Worm (Caenorhabditis elegans) whole organism, early embryonic: ENCODE measurements around the gene str-205.

Source experiments
- B0310.2 ChIP-seq: sonication (generic microtip); optimal IDR thresholded peaks from 2 replicates; lab custom pipeline; 2016; ENCODE audit warnings: mild to moderate bottlenecking, missing genetic modification characterization, missing compliant biosample characterization
- F13C5.2 ChIP-seq: sonication (generic microtip); optimal IDR thresholded peaks from 2 replicates; lab custom pipeline; 2017; ENCODE audit warnings: mild to moderate bottlenecking, missing genetic modification characterization, inconsistent platforms, missing compliant biosample characterization
- aly-1 ChIP-seq: sonication (generic microtip); optimal IDR thresholded peaks from 2 replicates; lab custom pipeline; 2016; ENCODE audit warnings: missing genetic modification characterization, missing compliant biosample characterization
- ama-1 ChIP-seq: fragments of 150-350 bp; optimal IDR thresholded peaks from 2 replicates; lab custom pipeline; 2014
- ceh-13 ChIP-seq: fragments of 200-800 bp; sonication (Bioruptor generic); optimal IDR thresholded peaks from 2 replicates; lab custom pipeline; 2018; ENCODE audit warnings: mild to moderate bottlenecking, missing genetic modification characterization, missing compliant biosample characterization
- ceh-36 ChIP-seq: sonication (generic microtip); optimal IDR thresholded peaks from 2 replicates; lab custom pipeline; 2016; ENCODE audit warnings: missing genetic modification characterization, inconsistent platforms, missing compliant biosample characterization
- flt-1 ChIP-seq: fragments of 200-800 bp; sonication (Bioruptor generic); IDR thresholded peaks from 2 replicates; pipeline ENCODE4 v1.3.6; 2022; ENCODE audit warnings: missing genetic modification characterization, missing compliant biosample characterization
- hmbx-1 ChIP-seq: sonication (generic microtip); optimal IDR thresholded peaks from 2 replicates; lab custom pipeline; 2016; ENCODE audit warnings: mild to moderate bottlenecking, missing genetic modification characterization, missing compliant biosample characterization
- hnd-1 ChIP-seq: sonication (generic microtip); optimal IDR thresholded peaks from 2 replicates; lab custom pipeline; 2016; ENCODE audit warnings: missing genetic modification characterization, missing compliant biosample characterization
- pes-1 ChIP-seq: fragments of 200-800 bp; sonication (Bioruptor generic); IDR thresholded peaks from 2 replicates; pipeline ENCODE4 v1.3.6; 2022; ENCODE audit warnings: missing genetic modification reagents, missing genetic modification characterization, missing compliant biosample characterization
- sea-1 ChIP-seq: fragments of 200-800 bp; sonication (Bioruptor generic); conservative IDR thresholded peaks from 2 replicates; pipeline ENCODE4 v1.3.6; 2022; ENCODE audit warnings: missing genetic modification characterization, missing compliant biosample characterization
- tbx-11 ChIP-seq: fragments of 200-800 bp; sonication (Bioruptor generic); IDR thresholded peaks from 2 replicates; pipeline ENCODE4 v1.3.6; 2022; ENCODE audit warnings: missing genetic modification characterization, missing compliant biosample characterization
- tbx-37 ChIP-seq: fragments of 200-800 bp; sonication (Bioruptor generic); conservative IDR thresholded peaks from 2 replicates; pipeline ENCODE4 v1.3.6; 2022; ENCODE audit warnings: missing genetic modification reagents, missing genetic modification characterization, missing compliant biosample characterization
- tra-4 ChIP-seq: sonication (generic microtip); optimal IDR thresholded peaks from 2 replicates; lab custom pipeline; 2017; ENCODE audit warnings: missing genetic modification characterization, missing compliant biosample characterization

DNA sequence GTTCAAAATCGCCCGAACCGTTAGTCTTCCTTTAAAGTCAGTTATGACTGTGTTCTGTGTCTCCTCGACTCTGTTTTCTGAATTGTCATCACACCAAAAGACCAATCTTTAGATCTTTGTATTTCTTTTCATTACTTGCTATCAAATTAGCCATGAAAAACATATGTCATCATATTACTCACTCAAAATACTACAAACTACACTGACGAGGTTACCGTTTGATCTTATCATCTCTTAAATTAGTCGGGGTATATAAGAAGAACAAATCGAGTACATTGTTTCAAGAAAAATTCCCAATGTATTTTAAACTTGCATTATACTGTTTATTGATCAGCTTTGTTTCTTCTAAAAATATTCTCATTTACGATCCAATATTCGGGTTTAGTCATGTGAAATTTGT is 21.2 kb downstream of the str-205 start, which contains the start of gene ugt-13:
- TF ChIP-seq ama-1 (lab: Kevin White, UChicago) (no peak), ceh-13 (GFP tag; lab: Kevin White, UChicago) (no peak), flt-1 (GFP tag; lab: Robert Waterston, UW) (no peak), hnd-1 (no peak), sea-1 (GFP tag; lab: Robert Waterston, UW) (no peak), hmbx-1 (no peak), tbx-11 (GFP tag; lab: Robert Waterston, UW) (no peak), tbx-37 (no peak), F13C5.2 (tag; lab: Kevin White, UChicago) (no peak), B0310.2 (tag; lab: Kevin White, UChicago) (no peak), tra-4 (tag; lab: Kevin White, UChicago) (no peak), pes-1 (no peak), aly-1 (tag; lab: Kevin White, UChicago) (no peak), ceh-36 (no peak)
